Worm (Caenorhabditis elegans) whole organism, L4 larva: ENCODE results near the gene Y47D3A.13.

Source experiments
- F44E2.7 ChIP-seq: fragments of 200-800 bp; sonication (Bioruptor generic); IDR thresholded peaks from 2 replicates; pipeline ENCODE4 v2.1.2; 2022; ENCODE audit warnings: missing genetic modification characterization, missing compliant biosample characterization
- mep-1 ChIP-seq: fragments of 150-350 bp; sonication (generic microtip); optimal IDR thresholded peaks from 3 replicates; lab custom pipeline; 2014; ENCODE audit warnings: missing biosample characterization, missing genetic modification characterization

- TF ChIP-seq mep-1, result no peak
- no peak for TF ChIP-seq F44E2.7 (GFP tag; lab: Robert Waterston, UW)
Observed at ce11 chrIII:11231408-11231807, 7.5 kb upstream of the Y47D3A.13 start.
